Fruit fly (Drosophila melanogaster): ENCODE data around the gene sofe.

sofe gene

DNA sequence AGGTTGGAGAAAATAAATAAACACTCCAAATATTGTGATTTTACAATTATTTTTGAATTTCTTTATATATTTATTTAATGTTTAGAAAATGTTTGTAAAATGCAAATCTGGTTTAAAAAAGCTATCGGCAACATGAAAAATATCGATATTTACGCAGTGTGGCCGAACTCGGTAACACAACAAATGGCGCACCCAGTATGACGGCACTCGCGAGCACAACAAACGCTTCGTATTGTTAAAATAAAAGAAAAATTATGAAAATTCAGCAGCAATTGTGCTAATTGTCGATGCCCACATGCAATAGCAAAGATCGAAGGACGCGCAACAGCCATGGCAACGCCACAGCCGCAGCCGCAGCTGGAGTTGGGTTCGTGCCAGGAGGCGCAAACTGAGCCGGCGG is 8.6 kb downstream of the sofe start, which contains the start of gene CG2202 (continued):
- TF ChIP-seq slbo (GFP tag; IDR thresholded peaks at IDR 0.05) = no peak
- TF ChIP-seq run (tag; optimal IDR thresholded peaks at IDR 0.05) = no peak
- no peak for TF ChIP-seq CG16863 (GFP tag; optimal IDR thresholded peaks at IDR 0.05)
- no peak for TF ChIP-seq CG10431 (GFP tag; optimal IDR thresholded peaks at IDR 0.05)
- no peak for TF ChIP-seq CG5953 (GFP tag; IDR thresholded peaks at IDR 0.05)
- no peak for TF ChIP-seq CG2889 (GFP tag; IDR thresholded peaks at IDR 0.05)
- TF ChIP-seq CG15073 (GFP tag; optimal IDR thresholded peaks at IDR 0.05) = no peak
- 0 out of 3 replicates have a peak, but pooled peaks have one; percentile 51 for TF ChIP-seq Doc3 (GFP tag; IDR thresholded peaks at IDR 0.05; ENCODE audit: partially characterized antibody)
- TF ChIP-seq CG10959 (GFP tag; IDR thresholded peaks at IDR 0.05) = no peak
- peak; percentile 58 for TF ChIP-seq trem (tag; optimal IDR thresholded peaks at IDR 0.05)
- no peak for TF ChIP-seq Dip2 (GFP tag; IDR thresholded peaks at IDR 0.05)
- TF ChIP-seq CG3281 (GFP tag; optimal IDR thresholded peaks at IDR 0.05) = no peak
- TF ChIP-seq CG14667 (GFP tag; IDR thresholded peaks at IDR 0.05) = no peak
- TF ChIP-seq CG17802 (tag; optimal IDR thresholded peaks at IDR 0.05) = no peak
- TF ChIP-seq CG14050 (GFP tag; IDR thresholded peaks at IDR 0.05) = no peak
- TF ChIP-seq dpn (GFP tag; optimal IDR thresholded peaks at IDR 0.05) = no peak
- no peak for TF ChIP-seq CG4360 (GFP tag; IDR thresholded peaks at IDR 0.05)
- TF ChIP-seq dimm (GFP tag; IDR thresholded peaks at IDR 0.05) = no peak
- no peak for TF ChIP-seq CG2712 (tag; optimal IDR thresholded peaks at IDR 0.05)
- no peak for TF ChIP-seq ac (GFP tag; optimal IDR thresholded peaks at IDR 0.05)
- TF ChIP-seq CG11085 (GFP tag; IDR thresholded peaks at IDR 0.05) = no peak
- no peak for TF ChIP-seq pum (GFP tag; optimal IDR thresholded peaks at IDR 0.05)
- TF ChIP-seq CG1603 (tag; optimal IDR thresholded peaks at IDR 0.05) = no peak
- TF ChIP-seq mam (GFP tag; optimal IDR thresholded peaks at IDR 0.05) = no peak
- no peak for TF ChIP-seq ATbp (GFP tag; optimal IDR thresholded peaks at IDR 0.05)
- TF ChIP-seq NFAT (GFP tag; IDR thresholded peaks at IDR 0.05) = no peak
- peak; percentile 78 for TF ChIP-seq Ets65A (GFP tag)
- no peak for TF ChIP-seq Rfx (GFP tag; IDR thresholded peaks at IDR 0.05)
- TF ChIP-seq Fer3 (tag; optimal IDR thresholded peaks at IDR 0.05) = no peak
- no peak for TF ChIP-seq hkb (optimal IDR thresholded peaks at IDR 0.05)
- no peak for TF ChIP-seq hkb (GFP tag; IDR thresholded peaks at IDR 0.05)
- no peak for TF ChIP-seq zfh1 (GFP tag; IDR thresholded peaks at IDR 0.05)
- no peak for TF ChIP-seq Trl (optimal IDR thresholded peaks at IDR 0.05)
- TF ChIP-seq Trl (GFP tag; optimal IDR thresholded peaks at IDR 0.05) = no peak
- TF ChIP-seq CG16813 (GFP tag; IDR thresholded peaks at IDR 0.05; ENCODE audit: partially characterized antibody) = peak; percentile 80
- no peak for TF ChIP-seq TFAM (GFP tag; optimal IDR thresholded peaks at IDR 0.05)
- TF ChIP-seq CG15479 (GFP tag; optimal IDR thresholded peaks at IDR 0.05) = no peak
- TF ChIP-seq CG1233 (GFP tag; optimal IDR thresholded peaks at IDR 0.05) = no peak
- TF ChIP-seq tna (GFP tag; IDR thresholded peaks at IDR 0.05; ENCODE audit: partially characterized antibody) = no peak
- TF ChIP-seq Bgb (GFP tag; IDR thresholded peaks at IDR 0.05; ENCODE audit: partially characterized antibody) = peak; percentile 61
- TF ChIP-seq E2f1 (GFP tag; IDR thresholded peaks at IDR 0.05) = no peak
- peak; percentile 71 for TF ChIP-seq Dref (GFP tag; IDR thresholded peaks at IDR 0.05)
- TF ChIP-seq Bdp1 (GFP tag; optimal IDR thresholded peaks at IDR 0.05) = no peak
- no peak for TF ChIP-seq jigr1 (GFP tag; IDR thresholded peaks at IDR 0.05)
- TF ChIP-seq chn (GFP tag; optimal IDR thresholded peaks at IDR 0.05) = no peak
- TF ChIP-seq so (GFP tag; IDR thresholded peaks at IDR 0.05) = no peak
- TF ChIP-seq CG13775 (GFP tag; optimal IDR thresholded peaks at IDR 0.05) = no peak
- no peak for TF ChIP-seq CG6272 (GFP tag; IDR thresholded peaks at IDR 0.05)
- TF ChIP-seq CG12299 (tag; optimal IDR thresholded peaks at IDR 0.05) = no peak
- TF ChIP-seq unc-4 (GFP tag; IDR thresholded peaks at IDR 0.05; ENCODE audit: partially characterized antibody) = peak; percentile 74
- TF ChIP-seq CG33557 (GFP tag; optimal IDR thresholded peaks at IDR 0.05) = no peak
- TF ChIP-seq nerfin-2 (GFP tag; IDR thresholded peaks at IDR 0.05; ENCODE audit: partially characterized antibody) = 0 out of 2 replicates have a peak, but pooled peaks have one; percentile 55
- TF ChIP-seq CG1602 (GFP tag; optimal IDR thresholded peaks at IDR 0.05) = no peak
